Worm (Caenorhabditis elegans): ENCODE data around the gene K08D8.3.

ce11 chrIV:12855248-12855647, 51.2 kb downstream of the K08D8.3 start, which contains the start of gene nstp-5:
- TF ChIP-seq zip-2 (tag; optimal IDR thresholded peaks at IDR 0.05), result no peak
- no peak for TF ChIP-seq snpc-4 (tag; optimal IDR thresholded peaks at IDR 0.05)
- TF ChIP-seq sdz-12 (GFP tag; optimal IDR thresholded peaks at IDR 0.05), result no peak
- no peak for TF ChIP-seq nhr-77 (tag; optimal IDR thresholded peaks at IDR 0.05)
- TF ChIP-seq snpc-1.2 (GFP tag; IDR thresholded peaks at IDR 0.05), result no peak
- no peak for TF ChIP-seq nhr-76 (tag; optimal IDR thresholded peaks at IDR 0.05)
- no peak for TF ChIP-seq unc-130 (GFP tag; optimal IDR thresholded peaks at IDR 0.05)
- no peak for TF ChIP-seq R02D3.7 (tag; optimal IDR thresholded peaks at IDR 0.05)
- TF ChIP-seq unc-62 (GFP tag; optimal IDR thresholded peaks at IDR 0.05 in 1 of 2), result no peak
- no peak for TF ChIP-seq unc-62 (tag; optimal IDR thresholded peaks at IDR 0.05)
- TF ChIP-seq pha-4 (GFP tag; IDR thresholded peaks at IDR 0.05), result no peak
- TF ChIP-seq pha-4 (tag; optimal IDR thresholded peaks at IDR 0.05), result no peak
